Fruit fly (Drosophila melanogaster) Kc167 (cell line): Measurements from ENCODE around the gene Pburs.

Experiments used
- Myc ChIP-seq: fragments of >200 bp; optimal IDR thresholded peaks from 2 replicates; lab custom pipeline; 2017; ENCODE audit warnings: missing external identifiers
- psq ChIP-seq: fragments of >200 bp; optimal IDR thresholded peaks from 2 replicates; lab custom pipeline; 2017; ENCODE audit warnings: missing external identifiers

- no peak for TF ChIP-seq psq (lab: Kevin White, UChicago)
- TF ChIP-seq Myc: no peak
Measured at dm6 chr2L:14432410-14433340, 15.5 kb upstream of the Pburs start.
